Fruit fly (Drosophila melanogaster) S2 (cell line): ENCODE results near the gene Atg101.

Experiments used
- CG8478 ChIP-seq: fragments of >200 bp; optimal IDR thresholded peaks from 2 replicates; lab custom pipeline; 2018
- CTCF ChIP-seq, 2 experiments: fragments of >200 bp; optimal IDR thresholded peaks; 2 replicates each; lab custom pipeline; 2018

The Atg101 gene

DNA sequence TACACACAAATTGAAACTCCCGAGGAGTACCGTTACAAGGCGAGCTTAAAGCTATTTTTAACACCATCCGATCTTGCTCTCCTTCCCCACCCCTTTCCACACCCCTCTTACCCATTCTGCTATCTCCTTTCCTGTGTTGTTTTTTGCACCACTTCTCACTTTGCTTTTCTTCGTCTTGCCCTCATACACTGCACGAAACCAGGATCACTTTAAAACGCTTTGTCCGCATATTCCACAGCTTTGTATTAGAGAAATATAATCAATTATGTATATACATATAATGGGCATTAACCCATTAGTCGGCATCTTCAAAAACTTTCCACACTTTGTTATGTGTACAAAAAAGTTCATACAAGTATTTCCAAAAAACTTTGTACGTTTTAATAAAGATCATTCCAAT is 44.0 kb downstream of the Atg101 start:
- TF ChIP-seq CTCF (optimal IDR thresholded peaks at IDR 0.05; lab: Kevin White, UChicago) (no peak), CG8478 (lab: Kevin White, UChicago) (no peak)

DNA sequence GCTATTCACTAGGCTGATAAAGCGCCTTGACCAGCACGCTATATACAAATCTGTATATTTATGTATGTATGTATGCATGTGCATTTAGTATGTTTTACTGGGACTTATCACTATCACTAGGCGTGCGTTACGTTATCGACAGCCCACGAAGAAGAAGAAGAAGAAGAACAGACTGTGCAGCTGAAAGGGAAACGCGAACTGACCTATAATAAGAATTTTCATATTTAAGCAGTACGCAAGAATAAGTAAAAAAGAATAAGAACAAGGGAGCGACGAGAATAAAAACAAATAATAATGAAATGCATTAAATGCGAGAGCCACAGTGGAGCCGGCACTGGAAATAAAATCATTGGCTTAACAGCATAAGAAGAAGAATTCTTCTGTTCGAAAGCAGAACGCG is 44.8 kb downstream of the Atg101 start:
- TF ChIP-seq CTCF (optimal IDR thresholded peaks at IDR 0.05; lab: Kevin White, UChicago) (no peak), CG8478 (lab: Kevin White, UChicago) (no peak)

- TF ChIP-seq CTCF (optimal IDR thresholded peaks at IDR 0.05; lab: Kevin White, UChicago) (no peak), CG8478 (lab: Kevin White, UChicago) (no peak)
These were observed 45.6 kb downstream of the Atg101 start for dm6 chrX:18837046-18837445.

DNA sequence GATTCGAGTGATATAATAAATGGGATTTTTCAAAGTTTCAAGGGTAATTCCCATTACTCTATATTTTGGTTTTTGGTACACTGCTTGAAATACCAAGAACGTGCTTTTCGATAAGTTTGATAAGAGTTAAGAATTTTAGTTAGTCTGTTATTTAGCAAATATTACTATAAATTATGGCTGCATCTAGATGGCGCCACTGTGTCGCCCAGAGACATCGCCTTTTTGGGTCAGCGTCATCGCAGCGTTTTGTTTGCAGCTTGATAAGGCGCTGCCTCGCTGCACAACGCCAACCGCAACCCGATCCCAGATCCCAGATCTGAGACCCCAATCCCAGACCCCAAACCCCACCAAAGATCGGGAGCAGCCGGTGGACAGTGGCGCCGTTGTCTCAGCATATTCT is 47.0 kb downstream of the Atg101 start:
- TF ChIP-seq CTCF (optimal IDR thresholded peaks at IDR 0.05; lab: Kevin White, UChicago), result peak; percentile 70 to 74
- TF ChIP-seq CG8478 (lab: Kevin White, UChicago), result no peak

DNA sequence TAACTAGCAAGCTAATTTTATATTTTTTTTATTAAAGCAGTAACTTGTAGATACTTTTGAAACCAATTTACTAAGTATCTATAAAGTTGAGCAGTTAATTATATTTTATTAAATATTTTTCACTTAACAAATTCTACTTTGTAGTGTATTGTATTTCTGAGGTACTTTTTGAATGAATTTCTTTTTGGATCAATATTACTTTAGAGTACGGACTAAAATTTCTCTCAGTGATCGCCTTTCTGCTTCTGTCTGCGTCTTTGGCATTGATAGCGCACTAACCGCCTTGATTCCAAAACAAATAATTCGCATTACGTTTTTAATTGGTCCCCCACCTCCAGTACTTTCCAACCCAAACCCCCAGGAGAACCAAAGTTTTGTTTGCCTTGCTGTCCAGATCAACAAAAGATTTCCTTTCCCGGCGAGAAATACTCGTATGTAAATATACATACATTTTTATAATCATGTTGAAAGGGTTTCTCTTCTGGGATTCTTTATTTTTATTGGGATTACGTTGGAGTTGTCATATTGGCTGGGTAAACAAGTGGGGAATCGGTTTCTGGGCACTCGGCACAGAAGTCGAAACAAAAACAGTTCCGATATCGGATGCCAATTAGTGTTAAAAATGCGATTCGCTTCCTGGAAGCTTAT is 47.6 kb downstream of the Atg101 start:
- TF ChIP-seq CG8478 (lab: Kevin White, UChicago), result no peak
- no peak for TF ChIP-seq CTCF (optimal IDR thresholded peaks at IDR 0.05; lab: Kevin White, UChicago)
